Worm (Caenorhabditis elegans) whole organism, young adult: ENCODE data around the gene F32D8.7.

Experiments
- B0019.2 ChIP-seq: fragments of 200-800 bp; sonication (Bioruptor generic); conservative IDR thresholded peaks from 2 replicates; pipeline ENCODE4 v1.3.6; 2022; ENCODE audit warnings: missing genetic modification reagents, missing genetic modification characterization, missing compliant biosample characterization
- B0035.1 ChIP-seq: sonication (generic microtip); optimal IDR thresholded peaks from 2 replicates; lab custom pipeline; 2016; ENCODE audit warnings: missing genetic modification characterization, mild to moderate bottlenecking, missing compliant biosample characterization, missing genotype, missing genetic modification reagents
- B0261.1 ChIP-seq: sonication (generic microtip); optimal IDR thresholded peaks from 2 replicates; lab custom pipeline; 2016; ENCODE audit warnings: mild to moderate bottlenecking, missing genetic modification characterization, moderate library complexity, missing compliant biosample characterization
- F49E8.2 ChIP-seq: sonication (generic microtip); optimal IDR thresholded peaks from 3 replicates; lab custom pipeline; 2017; ENCODE audit warnings: missing genetic modification characterization, mild to moderate bottlenecking, missing compliant biosample characterization, antibody characterized with exemption, moderate library complexity; ENCODE audit not compliant: insufficient read depth
- F52B5.7 ChIP-seq: sonication (generic microtip); optimal IDR thresholded peaks from 2 replicates; lab custom pipeline; 2016; ENCODE audit warnings: mild to moderate bottlenecking, missing genetic modification characterization, missing compliant biosample characterization
- F57C9.4 ChIP-seq: sonication (generic microtip); optimal IDR thresholded peaks from 2 replicates; lab custom pipeline; 2017; ENCODE audit warnings: mild to moderate bottlenecking, missing genetic modification characterization, missing compliant biosample characterization
- Y53F4B.3 ChIP-seq: fragments of 200-800 bp; sonication (Bioruptor generic); IDR thresholded peaks from 2 replicates; pipeline ENCODE4 v1.3.6; 2022; ENCODE audit warnings: missing genetic modification reagents, missing genetic modification characterization, missing compliant biosample characterization
- Y56A3A.18 ChIP-seq: fragments of 200-800 bp; sonication (Bioruptor generic); IDR thresholded peaks from 2 replicates; pipeline ENCODE4 v1.3.6; 2022; ENCODE audit warnings: missing genetic modification reagents, missing genetic modification characterization, missing compliant biosample characterization
- Y67H2A.10 ChIP-seq: fragments of 200-800 bp; sonication (Bioruptor generic); conservative IDR thresholded peaks from 2 replicates; pipeline ENCODE4 v1.3.6; 2022; ENCODE audit warnings: missing genetic modification reagents, missing genetic modification characterization, missing compliant biosample characterization
- Y79H2A.3 ChIP-seq: fragments of 200-800 bp; sonication (Bioruptor generic); conservative IDR thresholded peaks from 2 replicates; pipeline ENCODE4 v1.3.6; 2022; ENCODE audit warnings: missing genetic modification reagents, missing genetic modification characterization, missing compliant biosample characterization
- Y95B8A.8 ChIP-seq: fragments of 200-800 bp; sonication (Bioruptor generic); IDR thresholded peaks from 2 replicates; pipeline ENCODE4 v1.3.6; 2022; ENCODE audit warnings: missing genetic modification reagents, missing genetic modification characterization, missing compliant biosample characterization
- akir-1 ChIP-seq: fragments of 200-800 bp; sonication (Bioruptor generic); optimal IDR thresholded peaks from 2 replicates; lab custom pipeline; 2018; ENCODE audit warnings: mild to moderate bottlenecking, missing genetic modification characterization, moderate library complexity, missing compliant biosample characterization
- aptf-2 ChIP-seq: fragments of 200-800 bp; sonication (Bioruptor generic); conservative IDR thresholded peaks from 2 replicates; pipeline ENCODE4 v1.3.6; 2022; ENCODE audit warnings: missing genetic modification reagents, missing genetic modification characterization, missing compliant biosample characterization
- atf-7 ChIP-seq: sonication (generic microtip); optimal IDR thresholded peaks from 2 replicates; lab custom pipeline; 2017; ENCODE audit warnings: mild to moderate bottlenecking, missing genetic modification characterization, missing compliant biosample characterization
- cebp-2 ChIP-seq: fragments of 200-800 bp; sonication (Bioruptor generic); IDR thresholded peaks from 2 replicates; pipeline ENCODE4 v1.3.6; 2022; ENCODE audit warnings: missing genetic modification characterization, missing compliant biosample characterization
- ceh-79 ChIP-seq: sonication (generic microtip); optimal IDR thresholded peaks from 2 replicates; lab custom pipeline; 2017; ENCODE audit warnings: mild to moderate bottlenecking, missing genetic modification characterization, missing compliant biosample characterization
- dox-1 ChIP-seq: fragments of 200-800 bp; sonication (Bioruptor generic); IDR thresholded peaks from 2 replicates; pipeline ENCODE4 v1.3.6; 2022; ENCODE audit warnings: missing genetic modification reagents, missing genetic modification characterization, missing compliant biosample characterization
- efl-1 ChIP-seq: fragments of 150-350 bp; optimal IDR thresholded peaks from 2 replicates; lab custom pipeline; 2014; ENCODE audit warnings: missing biosample characterization, missing genetic modification reagents, missing genetic modification characterization
- hrde-1 ChIP-seq: sonication (generic microtip); optimal IDR thresholded peaks from 2 replicates; lab custom pipeline; 2016; ENCODE audit warnings: missing genetic modification characterization, mild to moderate bottlenecking, missing compliant biosample characterization, moderate library complexity, missing genotype, missing genetic modification reagents, borderline replicate concordance
- lag-1 ChIP-seq: fragments of 200-800 bp; sonication (Bioruptor generic); IDR thresholded peaks from 2 replicates; pipeline ENCODE4 v1.3.6; 2022; ENCODE audit warnings: missing genetic modification reagents, missing genetic modification characterization, missing compliant biosample characterization
- let-607 ChIP-seq, 2 experiments: fragments of 200-800 bp in 1 of 2; sonication (Bioruptor generic) in 1 of 2; sonication (generic microtip) in 1 of 2; optimal IDR thresholded peaks; 2 replicates each; lab custom pipeline; 2016 to 2018; ENCODE audit warnings: mild to moderate bottlenecking in 2 of 2, missing compliant biosample characterization in 2 of 2, missing genetic modification characterization in 2 of 2, moderate library complexity in 2 of 2, missing genotype in 1 of 2
- lin-35 ChIP-seq, 3 experiments: fragments of 150-350 bp in 2 of 3; sonication (generic microtip) in 1 of 3; optimal IDR thresholded peaks; 2 replicates each; lab custom pipeline; 2014 to 2018; ENCODE audit warnings: missing biosample characterization in 3 of 3, missing genetic modification characterization in 3 of 3, missing genetic modification reagents in 3 of 3
- lir-1 ChIP-seq: fragments of 200-800 bp; sonication (Bioruptor generic); conservative IDR thresholded peaks from 2 replicates; pipeline ENCODE4 v1.3.6; 2022; ENCODE audit warnings: missing genetic modification reagents, missing genetic modification characterization, missing compliant biosample characterization
- lsy-27 ChIP-seq: sonication (generic microtip); optimal IDR thresholded peaks from 2 replicates; lab custom pipeline; 2017; ENCODE audit warnings: missing genetic modification characterization, mild to moderate bottlenecking, missing compliant biosample characterization, antibody characterized with exemption, missing genotype, borderline replicate concordance; ENCODE audit not compliant: insufficient read depth
- madf-6 ChIP-seq: fragments of 200-800 bp; sonication (Bioruptor generic); IDR thresholded peaks from 2 replicates; pipeline ENCODE4 v1.3.6; 2022; ENCODE audit warnings: missing genetic modification reagents, missing genetic modification characterization, missing compliant biosample characterization
- madf-8 ChIP-seq: fragments of 200-800 bp; sonication (Bioruptor generic); conservative IDR thresholded peaks from 2 replicates; pipeline ENCODE4 v1.3.6; 2022; ENCODE audit warnings: missing genetic modification reagents, missing genetic modification characterization, missing compliant biosample characterization
- mcd-1 ChIP-seq: fragments of 200-800 bp; sonication (Bioruptor generic); IDR thresholded peaks from 2 replicates; pipeline ENCODE4 v1.3.6; 2022; ENCODE audit warnings: missing genetic modification reagents, missing genetic modification characterization, missing compliant biosample characterization
- mel-28 ChIP-seq: sonication (generic microtip); optimal IDR thresholded peaks from 2 replicates; lab custom pipeline; 2016; ENCODE audit warnings: borderline replicate concordance, mild to moderate bottlenecking, missing genetic modification characterization, missing compliant biosample characterization
- mes-4 ChIP-seq: sonication (generic microtip); optimal IDR thresholded peaks from 2 replicates; lab custom pipeline; 2016; ENCODE audit warnings: missing genotype, missing genetic modification characterization, missing compliant biosample characterization
- mxl-1 ChIP-seq: sonication (generic microtip); optimal IDR thresholded peaks from 2 replicates; lab custom pipeline; 2016; ENCODE audit warnings: missing genetic modification characterization, missing compliant biosample characterization
- nfya-2 ChIP-seq: fragments of 200-800 bp; sonication (Bioruptor generic); IDR thresholded peaks from 2 replicates; pipeline ENCODE4 v1.3.6; 2022; ENCODE audit warnings: missing genetic modification reagents, missing genetic modification characterization, missing compliant biosample characterization
- nfyb-1 ChIP-seq: fragments of 200-800 bp; sonication (Bioruptor generic); IDR thresholded peaks from 2 replicates; pipeline ENCODE4 v1.3.6; 2022; ENCODE audit warnings: missing genetic modification reagents, missing genetic modification characterization, missing compliant biosample characterization
- pbrm-1 ChIP-seq: fragments of 200-800 bp; sonication (Bioruptor generic); IDR thresholded peaks from 2 replicates; pipeline ENCODE4 v1.3.6; 2022; ENCODE audit warnings: missing genetic modification reagents, missing genetic modification characterization, missing compliant biosample characterization
- snpc-1.1 ChIP-seq: sonication (generic microtip); optimal IDR thresholded peaks from 2 replicates; lab custom pipeline; 2017; ENCODE audit warnings: missing genetic modification characterization, mild to moderate bottlenecking, missing compliant biosample characterization, antibody characterized with exemption, moderate library complexity, missing genotype, missing genetic modification reagents; ENCODE audit not compliant: insufficient read depth
- snpc-4 ChIP-seq, 5 experiments: fragments of 150-350 bp in 1 of 5; sonication (generic microtip) in 4 of 5; optimal IDR thresholded peaks; 2 replicates each; lab custom pipeline; 2014 to 2018; ENCODE audit warnings: missing genetic modification characterization in 5 of 5, missing biosample characterization in 3 of 5, antibody characterized with exemption in 2 of 5, mild to moderate bottlenecking in 2 of 5, missing compliant biosample characterization in 2 of 5, missing genotype in 2 of 5, moderate library complexity in 2 of 5, missing genetic modification reagents in 1 of 5
- tbx-9 ChIP-seq: sonication (generic microtip); optimal IDR thresholded peaks from 2 replicates; lab custom pipeline; 2016; ENCODE audit warnings: borderline replicate concordance, missing genetic modification characterization, inconsistent platforms, missing compliant biosample characterization
- unc-130 ChIP-seq: sonication (generic microtip); optimal IDR thresholded peaks from 2 replicates; lab custom pipeline; 2016; ENCODE audit warnings: missing genetic modification reagents, missing genetic modification characterization, missing compliant biosample characterization
- xnd-1 ChIP-seq: sonication (generic microtip); optimal IDR thresholded peaks from 2 replicates; lab custom pipeline; 2016; ENCODE audit warnings: missing genotype, missing genetic modification reagents, missing genetic modification characterization, missing compliant biosample characterization
- zfh-2 ChIP-seq: fragments of 200-800 bp; sonication (Bioruptor generic); conservative IDR thresholded peaks from 2 replicates; pipeline ENCODE4 v1.3.6; 2022; ENCODE audit warnings: missing genetic modification reagents, missing genetic modification characterization, missing compliant biosample characterization
- zim-3 ChIP-seq: sonication (generic microtip); optimal IDR thresholded peaks from 2 replicates; lab custom pipeline; 2017; ENCODE audit warnings: mild to moderate bottlenecking, missing genetic modification characterization, moderate library complexity, missing compliant biosample characterization
- ztf-18 ChIP-seq: sonication (generic microtip); optimal IDR thresholded peaks from 2 replicates; lab custom pipeline; 2016; ENCODE audit warnings: missing genotype, mild to moderate bottlenecking, missing genetic modification characterization, missing compliant biosample characterization
- ztf-25 ChIP-seq: fragments of 200-800 bp; sonication (Bioruptor generic); IDR thresholded peaks from 2 replicates; pipeline ENCODE4 v1.3.6; 2022; ENCODE audit warnings: missing genetic modification reagents, missing genetic modification characterization, missing compliant biosample characterization
- ztf-3 ChIP-seq: fragments of 200-800 bp; sonication (Bioruptor generic); optimal IDR thresholded peaks from 2 replicates; lab custom pipeline; 2018; ENCODE audit warnings: mild to moderate bottlenecking, missing genetic modification characterization, missing compliant biosample characterization

The F32D8.7 gene

DNA sequence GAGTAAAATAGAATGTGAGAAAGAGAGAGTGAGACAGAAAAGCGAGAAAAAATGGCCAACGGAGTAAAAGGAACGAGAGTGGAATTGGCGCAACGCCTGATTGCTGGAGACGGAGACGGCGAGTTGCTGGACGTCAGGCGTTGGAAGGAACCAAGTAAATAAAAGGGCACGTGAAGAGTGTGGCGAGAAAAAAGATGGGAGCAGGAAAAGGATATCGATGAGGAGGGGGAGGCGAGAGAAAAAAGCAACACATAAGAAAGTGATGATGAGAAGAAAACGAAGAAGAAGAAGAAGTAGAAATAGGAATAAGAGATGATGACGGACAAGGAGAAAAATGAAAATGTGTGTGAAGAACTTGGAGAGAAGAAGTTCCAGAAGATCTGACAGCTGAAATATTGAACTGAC, 26.8 kb upstream of the F32D8.7 start (continued):
- TF ChIP-seq mel-28 (tag; lab: Kevin White, UChicago) (no peak), akir-1 (GFP tag; lab: Kevin White, UChicago) (no peak), F52B5.7 (tag; lab: Kevin White, UChicago) (no peak), Y79H2A.3 (GFP tag; lab: Robert Waterston, UW) (no peak), mxl-1 (tag; lab: Kevin White, UChicago) (no peak), ztf-18 (tag; lab: Kevin White, UChicago) (no peak), Y95B8A.8 (GFP tag; lab: Robert Waterston, UW) (no peak), hrde-1 (tag; lab: Kevin White, UChicago) (no peak), unc-130 (GFP tag; lab: Kevin White, UChicago) (no peak), xnd-1 (tag; lab: Kevin White, UChicago) (no peak), efl-1 (GFP tag; lab: Kevin White, UChicago) (no peak), mcd-1 (GFP tag; lab: Robert Waterston, UW) (0 out of 2 replicates have a peak, but pooled peaks have one; percentile 17), cebp-2 (GFP tag; lab: Robert Waterston, UW) (no peak), nfyb-1 (GFP tag; lab: Robert Waterston, UW) (no peak), pbrm-1 (GFP tag; lab: Robert Waterston, UW) (no peak), atf-7 (tag; lab: Kevin White, UChicago) (peak; percentile 19), nfya-2 (GFP tag; lab: Robert Waterston, UW) (no peak), B0019.2 (GFP tag; lab: Robert Waterston, UW) (no peak), B0035.1 (tag; lab: Kevin White, UChicago) (no peak), let-607 (tag; optimal IDR thresholded peaks at IDR 0.05; lab: Kevin White, UChicago) (peak in 1 of 2 experiments; percentile 15), Y56A3A.18 (GFP tag; lab: Robert Waterston, UW) (no peak), B0261.1 (no peak), madf-8 (GFP tag; lab: Robert Waterston, UW) (no peak), Y67H2A.10 (GFP tag; lab: Robert Waterston, UW) (no peak), madf-6 (no peak), mes-4 (tag; lab: Kevin White, UChicago) (no peak), dox-1 (GFP tag; lab: Robert Waterston, UW) (peak; percentile 72), aptf-2 (no peak), ztf-3 (GFP tag; lab: Kevin White, UChicago) (no peak), snpc-1.1 (tag; lab: Kevin White, UChicago) (no peak), ceh-79 (no peak), ztf-25 (GFP tag; lab: Robert Waterston, UW) (no peak), tbx-9 (tag; lab: Kevin White, UChicago) (no peak), lsy-27 (no peak), F57C9.4 (tag; lab: Kevin White, UChicago) (no peak), Y53F4B.3 (GFP tag; lab: Robert Waterston, UW) (no peak), zim-3 (tag; lab: Kevin White, UChicago) (no peak), lir-1 (GFP tag; lab: Robert Waterston, UW) (no peak), lin-35 (GFP tag; optimal IDR thresholded peaks at IDR 0.05; lab: Kevin White, UChicago) (peak in 1 of 3 experiments; percentile 52), lag-1 (no peak), snpc-4 (GFP tag; optimal IDR thresholded peaks at IDR 0.05; lab: Kevin White, UChicago) (no peak), snpc-4 (tag; optimal IDR thresholded peaks at IDR 0.05; lab: Kevin White, UChicago) (peak in 3 of 4 experiments; percentile 17 to 51 (median 25)), F49E8.2 (no peak), zfh-2 (GFP tag; lab: Robert Waterston, UW) (no peak)
- TF ChIP-seq, all 124 proteins: peak for 24
